Worm (Caenorhabditis elegans): ENCODE measurements around the gene maph-1.3.

Gene maph-1.3

DNA sequence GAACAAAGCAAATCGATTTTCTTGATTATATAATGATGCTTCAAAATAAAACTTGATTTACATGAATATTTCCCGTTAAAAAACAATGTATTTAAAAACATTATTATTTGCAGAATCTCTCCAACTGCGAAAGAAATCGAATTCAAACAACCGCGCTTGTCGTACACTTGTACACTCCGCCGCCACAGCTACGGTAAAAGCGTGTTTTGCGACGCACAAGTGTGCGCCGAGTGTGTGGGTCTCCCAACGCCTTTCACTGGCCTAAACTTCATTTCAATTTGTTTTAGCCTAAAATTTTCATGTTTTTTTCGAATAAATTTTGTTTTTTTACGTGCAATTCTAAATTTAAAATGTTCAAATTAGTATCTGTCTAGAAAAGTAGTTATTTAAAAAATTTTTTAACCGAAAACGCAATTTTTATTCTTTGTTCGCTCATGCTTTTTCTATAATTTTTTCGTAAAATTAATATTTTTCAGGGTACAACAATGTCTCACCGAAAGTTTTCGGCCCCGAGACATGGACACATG lies 22.7 kb downstream of the maph-1.3 start, which contains the start of gene rpl-3 (continued):
- TF ChIP-seq sma-9 (GFP tag; optimal IDR thresholded peaks at IDR 0.05) (peak; percentile 100), sma-9 (tag; optimal IDR thresholded peaks at IDR 0.05) (no peak), dmd-4 (tag; optimal IDR thresholded peaks at IDR 0.05) (peak; percentile 84), nhr-12 (tag; optimal IDR thresholded peaks at IDR 0.05) (peak; percentile 86), lin-39 (tag; optimal IDR thresholded peaks at IDR 0.05) (peak; percentile 86), lin-13 (GFP tag; optimal IDR thresholded peaks at IDR 0.05) (peak; percentile 100), nhr-25 (tag; optimal IDR thresholded peaks at IDR 0.05) (peak; percentile 100), unc-39 (tag; optimal IDR thresholded peaks at IDR 0.05) (peak; percentile 98), lsy-2 (tag; optimal IDR thresholded peaks at IDR 0.05) (peak; percentile 100), crh-2 (tag; optimal IDR thresholded peaks at IDR 0.05) (peak; percentile 100), nhr-237 (tag; optimal IDR thresholded peaks at IDR 0.05) (peak; percentile 97), unc-55 (GFP tag; optimal IDR thresholded peaks at IDR 0.05) (peak; percentile 100)

ce11 chrIII:3867937-3868929 lies 23.5 kb downstream of the maph-1.3 start:
- no peak for TF ChIP-seq nhr-237 (tag; optimal IDR thresholded peaks at IDR 0.05)
- no peak for TF ChIP-seq nhr-77 (tag; optimal IDR thresholded peaks at IDR 0.05)
- TF ChIP-seq ceh-16 (tag; optimal IDR thresholded peaks at IDR 0.05): no peak
- TF ChIP-seq elt-3 (tag; optimal IDR thresholded peaks at IDR 0.05): no peak
- TF ChIP-seq alr-1 (tag; optimal IDR thresholded peaks at IDR 0.05): no peak
- no peak for TF ChIP-seq egl-27 (tag; optimal IDR thresholded peaks at IDR 0.05)
- no peak for TF ChIP-seq dmd-4 (tag; optimal IDR thresholded peaks at IDR 0.05)
- TF ChIP-seq sma-9 (GFP tag; optimal IDR thresholded peaks at IDR 0.05): no peak
- no peak for TF ChIP-seq sma-9 (tag; optimal IDR thresholded peaks at IDR 0.05)

ce11 chrIII:3869292-3869781 lies 24.6 kb downstream of the maph-1.3 start:
- no peak for TF ChIP-seq ztf-1 (GFP tag; conservative IDR thresholded peaks at IDR 0.05)
- peak; percentile 37 for TF ChIP-seq Y55F3AM.14 (GFP tag; optimal IDR thresholded peaks at IDR 0.05)
- TF ChIP-seq gmeb-1 (tag; optimal IDR thresholded peaks at IDR 0.05): peak; percentile 33
- no peak for TF ChIP-seq egl-27 (tag; optimal IDR thresholded peaks at IDR 0.05)
- no peak for TF ChIP-seq skn-1 (tag; optimal IDR thresholded peaks at IDR 0.05)
- no peak for TF ChIP-seq lsy-2 (tag; optimal IDR thresholded peaks at IDR 0.05)
- peak; percentile 19 for TF ChIP-seq ama-1 (optimal IDR thresholded peaks at IDR 0.05)
- TF ChIP-seq lin-39 (tag; optimal IDR thresholded peaks at IDR 0.05): no peak
- TF ChIP-seq ceh-16 (tag; optimal IDR thresholded peaks at IDR 0.05): no peak
- TF ChIP-seq alr-1 (tag; optimal IDR thresholded peaks at IDR 0.05): no peak
- TF ChIP-seq fos-1 (tag; optimal IDR thresholded peaks at IDR 0.05): peak; percentile 36
- TF ChIP-seq nhr-21 (tag; optimal IDR thresholded peaks at IDR 0.05): peak; percentile 68
- peak; percentile 48 for TF ChIP-seq nhr-25 (tag; optimal IDR thresholded peaks at IDR 0.05)
- TF ChIP-seq crh-2 (tag; optimal IDR thresholded peaks at IDR 0.05): peak; percentile 12
- peak; percentile 17 for TF ChIP-seq sma-3 (GFP tag; optimal IDR thresholded peaks at IDR 0.05)
- peak; percentile 25 for TF ChIP-seq ztf-4 (tag; optimal IDR thresholded peaks at IDR 0.05)

- no peak for TF ChIP-seq ceh-16 (tag; optimal IDR thresholded peaks at IDR 0.05)
- TF ChIP-seq fos-1 (tag; optimal IDR thresholded peaks at IDR 0.05): peak; percentile 55
- TF ChIP-seq blmp-1 (tag; optimal IDR thresholded peaks at IDR 0.05; ENCODE audit: insufficient read depth): no peak
- TF ChIP-seq unc-55 (GFP tag; optimal IDR thresholded peaks at IDR 0.05): no peak
- peak; percentile 28 for TF ChIP-seq nhr-25 (tag; optimal IDR thresholded peaks at IDR 0.05)
- no peak for TF ChIP-seq unc-39 (tag; optimal IDR thresholded peaks at IDR 0.05)
These were observed 27.2 kb downstream of the maph-1.3 start for ce11 chrIII:3871763-3872486.

- TF ChIP-seq nhr-10 (tag; optimal IDR thresholded peaks at IDR 0.05) (no peak), Y55F3AM.14 (GFP tag; optimal IDR thresholded peaks at IDR 0.05) (no peak), zag-1 (tag; optimal IDR thresholded peaks at IDR 0.05) (no peak), nhr-21 (tag; optimal IDR thresholded peaks at IDR 0.05) (no peak), mab-5 (tag; optimal IDR thresholded peaks at IDR 0.05) (no peak), nhr-25 (tag; optimal IDR thresholded peaks at IDR 0.05) (no peak), elt-3 (tag; optimal IDR thresholded peaks at IDR 0.05) (no peak), snpc-4 (tag; optimal IDR thresholded peaks at IDR 0.05) (no peak), lin-13 (GFP tag; optimal IDR thresholded peaks at IDR 0.05) (no peak)
These were observed 28.3 kb downstream of the maph-1.3 start for ce11 chrIII:3872978-3873377.

All from whole organism, L2 larva.